Worm (Caenorhabditis elegans) whole organism, late embryonic: Measurements from ENCODE around the gene nlp-56.
"Not testable (repeated sequence)": the region's sequence is repeated elsewhere in the genome, so short reads cannot be mapped to it uniquely, and the experiment has no call there.

Source experiments
- K09A11.1 ChIP-seq: sonication (generic microtip); optimal IDR thresholded peaks from 2 replicates; lab custom pipeline; 2017; ENCODE audit warnings: antibody characterized with exemption, mild to moderate bottlenecking, missing genetic modification characterization, missing compliant biosample characterization; ENCODE audit not compliant: insufficient read depth
- dve-1 ChIP-seq: sonication (generic microtip); optimal IDR thresholded peaks from 2 replicates; lab custom pipeline; 2017; ENCODE audit warnings: antibody characterized with exemption, mild to moderate bottlenecking, missing genetic modification characterization, missing compliant biosample characterization
- ets-4 ChIP-seq: sonication (generic microtip); optimal IDR thresholded peaks from 2 replicates; lab custom pipeline; 2016; ENCODE audit warnings: missing genetic modification characterization, missing compliant biosample characterization
- nhr-11 ChIP-seq: fragments of 150-350 bp; optimal IDR thresholded peaks from 2 replicates; lab custom pipeline; 2014; ENCODE audit warnings: missing biosample characterization, missing genetic modification characterization
- pqm-1 ChIP-seq: sonication (generic microtip); optimal IDR thresholded peaks from 2 replicates; lab custom pipeline; 2016; ENCODE audit warnings: missing genetic modification characterization, missing compliant biosample characterization

- TF ChIP-seq nhr-11, ets-4, dve-1, pqm-1, K09A11.1 (tag; lab: Kevin White, UChicago): not testable (repeated sequence)
Measured at ce11 chrIV:14763348-14763747, 21.2 kb downstream of the nlp-56 start.
